Worm (Caenorhabditis elegans) whole organism, mixed stage, embryonic: ENCODE results near the gene sri-37.
"Not testable (repeated sequence)": the region's sequence is repeated elsewhere in the genome, so short reads cannot be mapped to it uniquely, and the experiment has no call there.

Experiments
- M03D4.4 ChIP-seq: sonication (generic microtip); optimal IDR thresholded peaks from 2 replicates; lab custom pipeline; 2017; ENCODE audit warnings: mild to moderate bottlenecking, missing genetic modification characterization, missing compliant biosample characterization
- bed-3 ChIP-seq: fragments of 200-800 bp; sonication (Bioruptor generic); optimal IDR thresholded peaks from 3 replicates; lab custom pipeline; 2018; ENCODE audit warnings: mild to moderate bottlenecking, missing genetic modification characterization, moderate library complexity, missing compliant biosample characterization
- ceh-39 ChIP-seq: fragments of 150-350 bp; optimal IDR thresholded peaks from 2 replicates; lab custom pipeline; 2014; ENCODE audit warnings: missing biosample characterization, missing genetic modification characterization
- ces-1 ChIP-seq: fragments of 150-350 bp; optimal IDR thresholded peaks from 2 replicates; lab custom pipeline; 2014; ENCODE audit warnings: missing biosample characterization, missing genetic modification reagents, missing genetic modification characterization
- cnd-1 ChIP-seq: fragments of 200-800 bp; sonication (Bioruptor generic); optimal IDR thresholded peaks from 2 replicates; lab custom pipeline; 2018; ENCODE audit warnings: mild to moderate bottlenecking, missing genetic modification characterization, missing compliant biosample characterization
- elt-1 ChIP-seq: sonication (generic microtip); optimal IDR thresholded peaks from 2 replicates; lab custom pipeline; 2017; ENCODE audit warnings: missing genetic modification characterization, mild to moderate bottlenecking, missing compliant biosample characterization, antibody characterized with exemption, moderate library complexity, borderline replicate concordance; ENCODE audit not compliant: insufficient read depth
- flh-1 ChIP-seq: fragments of 200-800 bp; sonication (Bioruptor generic); optimal IDR thresholded peaks from 2 replicates; lab custom pipeline; 2018; ENCODE audit warnings: mild to moderate bottlenecking, missing genetic modification characterization, moderate library complexity, missing compliant biosample characterization
- ham-2 ChIP-seq: fragments of 200-800 bp; sonication (Bioruptor generic); optimal IDR thresholded peaks from 2 replicates; lab custom pipeline; 2018; ENCODE audit warnings: mild to moderate bottlenecking, missing genetic modification characterization, missing compliant biosample characterization
- hlh-1 ChIP-seq: fragments of 150-350 bp; optimal IDR thresholded peaks from 2 replicates; lab custom pipeline; 2014; ENCODE audit warnings: missing biosample characterization, missing genetic modification reagents, missing genetic modification characterization
- lin-32 ChIP-seq: fragments of 200-800 bp; sonication (Bioruptor generic); optimal IDR thresholded peaks from 2 replicates; lab custom pipeline; 2018; ENCODE audit warnings: mild to moderate bottlenecking, missing genetic modification characterization, missing compliant biosample characterization
- lsy-2 ChIP-seq: fragments of 150-350 bp; optimal IDR thresholded peaks from 2 replicates; lab custom pipeline; 2014; ENCODE audit warnings: missing biosample characterization, missing genetic modification characterization
- mep-1 ChIP-seq: fragments of 150-350 bp; optimal IDR thresholded peaks from 2 replicates; lab custom pipeline; 2017; ENCODE audit warnings: missing biosample characterization, missing genetic modification reagents, missing genetic modification characterization, inconsistent platforms
- mls-2 ChIP-seq: sonication (generic microtip); optimal IDR thresholded peaks from 2 replicates; lab custom pipeline; 2016; ENCODE audit warnings: mild to moderate bottlenecking, missing genetic modification characterization, moderate library complexity, missing compliant biosample characterization
- nhr-12 ChIP-seq: fragments of 150-350 bp; optimal IDR thresholded peaks from 2 replicates; lab custom pipeline; 2014; ENCODE audit warnings: missing biosample characterization, missing genetic modification characterization
- nhr-2 ChIP-seq: fragments of 150-350 bp; optimal IDR thresholded peaks from 2 replicates; lab custom pipeline; 2014; ENCODE audit warnings: missing biosample characterization, missing genetic modification characterization
- nhr-76 ChIP-seq: sonication (generic microtip); optimal IDR thresholded peaks from 2 replicates; lab custom pipeline; 2017; ENCODE audit warnings: missing biosample characterization, missing genetic modification characterization
- pha-4 ChIP-seq: fragments of 150-350 bp; optimal IDR thresholded peaks from 2 replicates; lab custom pipeline; 2018; ENCODE audit warnings: missing biosample characterization, missing genetic modification reagents, missing genetic modification characterization
- sem-2 ChIP-seq: fragments of 200-800 bp; sonication (Bioruptor generic); optimal IDR thresholded peaks from 2 replicates; lab custom pipeline; 2018; ENCODE audit warnings: mild to moderate bottlenecking, missing genetic modification characterization, missing compliant biosample characterization
- snpc-4 ChIP-seq: fragments of 150-350 bp; optimal IDR thresholded peaks from 2 replicates; lab custom pipeline; 2014; ENCODE audit warnings: missing biosample characterization, missing genetic modification characterization
- sptf-1 ChIP-seq: sonication (generic microtip); optimal IDR thresholded peaks from 2 replicates; lab custom pipeline; 2017; ENCODE audit warnings: mild to moderate bottlenecking, missing genetic modification characterization, moderate library complexity, missing compliant biosample characterization
- unc-120 ChIP-seq: sonication (generic microtip); optimal IDR thresholded peaks from 2 replicates; lab custom pipeline; 2017; ENCODE audit warnings: missing genetic modification characterization, missing compliant biosample characterization; ENCODE audit not compliant: poor library complexity, severe bottlenecking
- unc-39 ChIP-seq: fragments of 150-350 bp; optimal IDR thresholded peaks from 2 replicates; lab custom pipeline; 2014; ENCODE audit warnings: missing biosample characterization, missing genetic modification characterization
- unc-62 ChIP-seq: fragments of 150-350 bp; optimal IDR thresholded peaks from 2 replicates; lab custom pipeline; 2014; ENCODE audit warnings: missing biosample characterization, missing genetic modification reagents, missing genetic modification characterization
- zip-8 ChIP-seq: fragments of 150-350 bp; optimal IDR thresholded peaks from 2 replicates; lab custom pipeline; 2014; ENCODE audit warnings: missing biosample characterization, missing genetic modification characterization
- ztf-11 ChIP-seq: fragments of 150-350 bp; optimal IDR thresholded peaks from 2 replicates; lab custom pipeline; 2014; ENCODE audit warnings: missing biosample characterization, missing genetic modification characterization

sri-37 gene

DNA sequence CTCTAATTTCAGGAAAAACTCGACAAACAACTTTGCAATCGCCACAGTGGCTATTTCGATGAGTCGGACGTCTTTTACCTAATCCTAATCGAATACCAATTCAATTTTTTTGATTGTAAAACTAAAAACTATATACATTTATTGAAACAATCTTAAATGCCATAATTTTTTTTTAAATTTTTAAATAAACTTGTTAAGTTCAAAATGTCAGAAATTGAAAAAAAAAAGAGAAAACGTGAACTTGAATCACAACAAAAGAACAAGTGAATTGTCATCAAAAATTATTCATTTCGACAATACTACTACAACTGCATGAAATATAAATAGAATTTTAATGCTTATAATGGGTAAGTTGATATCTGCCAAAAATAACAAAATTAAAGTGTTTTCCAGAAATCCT lies 17.1 kb upstream of the sri-37 start, which contains the start of gene D2062.13:
Gene D2062.13 (plus strand): TSS at position 301 of the 400 bp plus-strand sequence.
- TF ChIP-seq lsy-2 (tag; lab: Kevin White, UChicago); zip-8; sem-2 (GFP tag; lab: Kevin White, UChicago): not testable (repeated sequence)

DNA sequence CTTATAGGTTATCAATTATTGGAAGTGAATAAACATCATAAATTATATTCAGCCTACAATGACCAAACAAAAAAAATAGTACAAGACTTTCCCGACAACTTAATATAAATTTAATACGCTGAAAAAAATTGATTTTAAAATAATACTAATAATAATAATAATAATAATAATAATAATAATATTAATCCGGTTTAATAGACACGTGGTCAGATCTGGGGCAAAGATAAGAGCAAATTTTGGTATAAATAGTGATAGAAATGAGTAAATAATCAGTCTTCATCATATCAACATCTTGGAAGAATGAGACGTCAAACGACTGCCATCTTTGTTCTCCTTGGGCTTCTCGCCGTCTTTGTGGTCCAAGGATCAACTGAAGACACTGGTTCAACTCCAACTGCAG lies 12.7 kb upstream of the sri-37 start, which contains the start of gene msrp-5:
Gene msrp-5 (plus strand): TSS at position 301 of the 400 bp plus-strand sequence.
- not testable (repeated sequence) for TF ChIP-seq ceh-39 (tag; lab: Kevin White, UChicago); ham-2; unc-62 (GFP tag; lab: Kevin White, UChicago)

DNA sequence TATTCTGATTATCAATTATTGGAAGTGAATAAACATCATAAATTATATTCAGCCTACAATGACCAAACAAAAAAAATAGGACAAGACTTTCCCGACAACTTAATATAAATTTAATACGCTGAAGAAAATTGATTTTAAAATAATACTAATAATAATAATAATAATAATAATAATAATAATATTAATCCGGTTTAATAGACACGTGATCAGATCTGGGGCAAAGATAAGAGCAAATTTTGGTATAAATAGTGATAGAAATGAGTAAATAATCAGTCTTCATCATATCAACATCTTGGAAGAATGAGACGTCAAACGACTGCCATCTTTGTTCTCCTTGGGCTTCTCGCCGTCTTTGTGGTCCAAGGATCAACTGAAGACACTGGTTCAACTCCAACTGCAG lies 10.2 kb upstream of the sri-37 start, which contains the start of gene msrp-6:
Gene msrp-6 (plus strand): TSS at position 301 of the 400 bp plus-strand sequence.
- TF ChIP-seq M03D4.4 (tag; lab: Kevin White, UChicago); mep-1; snpc-4 (tag; lab: Kevin White, UChicago): not testable (repeated sequence)
- TF ChIP-seq, all 35 proteins: peak for 0; not testable (repeated sequence) for 35

DNA sequence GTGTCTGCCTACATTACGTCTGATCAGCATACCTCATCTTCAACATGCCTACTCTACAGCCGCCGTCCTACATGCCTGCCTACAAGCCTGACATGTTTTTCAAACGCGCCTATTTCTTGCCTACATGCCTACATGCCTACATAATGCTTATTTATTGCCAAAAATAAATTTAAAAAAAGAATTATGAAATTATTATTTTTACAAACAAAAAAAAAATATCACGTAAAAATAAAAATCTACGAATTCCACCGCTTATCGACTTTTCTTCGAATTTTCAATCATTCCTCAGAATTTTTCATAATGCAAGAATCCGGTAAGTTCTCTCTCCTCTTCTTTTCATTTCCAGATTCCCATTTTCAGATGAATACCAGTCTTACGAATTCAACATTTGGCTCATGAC lies 6.9 kb upstream of the sri-37 start, which contains the start of gene D2062.5:
Gene D2062.5 (plus strand): TSS at position 301 of the 400 bp plus-strand sequence.
- TF ChIP-seq elt-1 (tag; lab: Kevin White, UChicago) (no peak), nhr-12 (no peak), ces-1 (no peak), bed-3 (no peak), lin-32 (GFP tag; lab: Kevin White, UChicago) (no peak), flh-1 (GFP tag; lab: Kevin White, UChicago) (no peak), cnd-1 (tag; lab: Kevin White, UChicago) (no peak), ztf-11 (no peak), unc-120 (tag; lab: Kevin White, UChicago) (no peak), hlh-1 (tag; lab: Kevin White, UChicago) (no peak), ham-2 (no peak), unc-39 (no peak), mls-2 (tag; lab: Kevin White, UChicago) (no peak)
- TF ChIP-seq, all 35 proteins: peak for 0

DNA sequence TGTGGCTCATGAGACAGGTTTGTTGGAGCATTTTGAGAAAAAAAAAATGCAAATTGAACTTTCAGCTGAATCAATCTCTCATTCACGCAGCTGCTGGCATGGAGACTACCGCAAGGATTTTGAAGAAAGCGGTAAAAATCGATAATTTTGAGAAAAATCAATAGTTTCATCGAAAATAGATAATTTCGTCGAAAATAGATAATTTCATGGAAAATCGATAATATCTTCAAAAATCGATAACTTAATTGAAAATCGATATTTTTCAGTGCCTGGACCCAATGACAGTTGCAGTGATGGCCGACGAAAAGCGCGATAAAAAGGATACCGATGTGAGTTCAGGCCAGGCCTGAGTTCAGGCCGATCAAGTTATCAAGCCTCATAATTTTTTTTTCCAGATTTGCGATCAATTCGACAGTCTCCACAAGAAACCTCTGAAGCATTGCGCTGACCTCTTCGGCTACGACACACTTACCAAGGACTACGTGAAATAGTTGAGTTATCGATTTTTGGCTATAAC lies 6.4 kb upstream of the sri-37 start, which contains the start of gene D2062.4:
Gene D2062.4 (plus strand): TSS at position 467 of the 517 bp plus-strand sequence.
- not testable (repeated sequence) for TF ChIP-seq hlh-1, nhr-2, elt-1 (tag; lab: Kevin White, UChicago)

DNA sequence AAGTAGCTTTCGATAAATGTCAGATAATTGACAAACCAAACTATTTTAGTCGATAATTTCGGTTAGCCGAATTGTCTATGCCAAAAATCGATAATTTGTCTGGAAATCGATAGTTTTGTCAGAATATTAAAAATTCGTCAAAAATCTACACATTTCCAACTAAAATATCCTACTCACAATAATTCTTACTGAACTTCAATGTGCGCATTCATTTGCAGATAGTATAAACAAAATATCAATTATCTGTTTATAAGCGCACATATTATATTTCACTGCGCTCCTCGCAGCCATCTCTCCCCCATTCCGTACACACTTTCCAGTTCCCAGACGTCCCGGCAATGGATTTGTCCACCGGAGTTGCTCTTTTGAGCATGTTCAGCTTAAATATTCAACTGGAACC lies 4.6 kb upstream of the sri-37 start, which contains the start of gene lgc-28:
Gene lgc-28 (plus strand): TSS at position 301 of the 400 bp plus-strand sequence.
- TF ChIP-seq mls-2 (tag; lab: Kevin White, UChicago) (no peak), pha-4 (tag; lab: Kevin White, UChicago) (no peak), sem-2 (GFP tag; lab: Kevin White, UChicago) (no peak)

DNA sequence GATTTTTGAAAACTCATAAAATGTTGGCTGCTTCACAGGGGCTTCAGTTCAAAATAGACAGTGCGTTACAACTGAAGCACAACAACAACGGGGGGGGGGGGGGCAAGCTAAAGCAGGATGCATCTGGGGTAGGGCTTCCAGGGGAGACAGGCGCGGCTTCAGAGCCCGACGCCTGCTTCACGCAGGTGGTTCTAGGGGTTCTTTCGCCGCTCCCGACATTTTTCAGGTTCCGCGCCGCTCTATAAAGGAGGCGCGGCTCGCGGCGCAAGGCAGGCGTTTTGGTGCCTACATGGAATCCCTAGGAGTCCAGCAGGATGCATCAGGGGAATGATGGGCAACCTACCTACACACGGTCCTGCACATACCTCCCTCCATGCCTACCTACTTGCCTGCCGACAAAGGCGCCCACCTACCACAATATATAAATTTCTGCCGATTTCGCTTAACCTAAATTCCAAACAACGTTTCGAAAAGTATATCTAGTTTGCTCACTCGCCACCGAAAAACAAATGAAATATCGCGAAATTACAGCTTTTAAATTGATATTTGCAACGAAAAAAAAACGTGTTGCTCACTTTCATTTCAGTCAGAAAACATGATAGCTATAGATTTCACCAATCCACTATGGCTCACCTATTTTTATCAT lies 2.1 kb upstream of the sri-37 start, which contains the start of gene sri-71:
Gene sri-71 (plus strand): TSS at position 596 of the 646 bp plus-strand sequence.
- TF ChIP-seq nhr-76, result no peak
- peak; percentile 32 for TF ChIP-seq sptf-1 (tag; lab: Kevin White, UChicago)
- no peak for TF ChIP-seq pha-4 (tag; lab: Kevin White, UChicago)
